Fruit fly (Drosophila melanogaster) whole organism, pupa: ENCODE results near the gene aay.
A peak's percentile ranks its signal among the peaks of the same experiment; 100 is the strongest.

Source experiments
- CG10348 ChIP-seq: fragments of 200-800 bp; sonication (Bioruptor generic); IDR thresholded peaks from 2 replicates; pipeline ENCODE4 v1.3.6; 2022; ENCODE audit warnings: missing biosample characterization, missing genetic modification characterization
- CG12605 ChIP-seq: fragments of 200-800 bp; sonication (Bioruptor generic); IDR thresholded peaks from 2 replicates; pipeline ENCODE4 v1.3.6; 2022; ENCODE audit warnings: missing biosample characterization, missing genetic modification characterization
- CG13204 ChIP-seq: fragments of 200-800 bp; sonication (Bioruptor generic); optimal IDR thresholded peaks from 2 replicates; lab custom pipeline; 2018; ENCODE audit warnings: missing biosample characterization, mild to moderate bottlenecking, missing genetic modification characterization, moderate library complexity
- CG14655 ChIP-seq: fragments of 200-800 bp; sonication (Bioruptor generic); optimal IDR thresholded peaks from 3 replicates; lab custom pipeline; 2017; ENCODE audit warnings: mild to moderate bottlenecking, missing biosample characterization, missing genetic modification reagents, missing genetic modification characterization
- CG15710 ChIP-seq: fragments of 200-800 bp; sonication (Bioruptor generic); optimal IDR thresholded peaks from 2 replicates; lab custom pipeline; 2018; ENCODE audit warnings: missing biosample characterization, mild to moderate bottlenecking, missing genetic modification characterization, moderate library complexity
- CG17806 ChIP-seq: fragments of 200-800 bp; sonication (Bioruptor generic); optimal IDR thresholded peaks from 2 replicates; lab custom pipeline; 2018; ENCODE audit warnings: missing biosample characterization, mild to moderate bottlenecking, missing genetic modification characterization, moderate library complexity
- CG32121 ChIP-seq: fragments of 200-800 bp; sonication (Bioruptor generic); IDR thresholded peaks from 2 replicates; pipeline ENCODE4 v1.3.6; 2022; ENCODE audit warnings: missing biosample characterization, missing genetic modification characterization
- CG34367 ChIP-seq: fragments of 200-800 bp; sonication (Bioruptor generic); optimal IDR thresholded peaks from 2 replicates; lab custom pipeline; 2018; ENCODE audit warnings: missing biosample characterization, mild to moderate bottlenecking, missing genetic modification characterization
- CG4496 ChIP-seq: fragments of 200-800 bp; sonication (Bioruptor generic); IDR thresholded peaks from 3 replicates; pipeline ENCODE4 v1.3.6; 2022; ENCODE audit warnings: missing biosample characterization, missing genetic modification characterization
- CG8159 ChIP-seq: fragments of 200-800 bp; sonication (Bioruptor generic); optimal IDR thresholded peaks from 3 replicates; lab custom pipeline; 2018; ENCODE audit warnings: missing biosample characterization, mild to moderate bottlenecking, missing genetic modification characterization, moderate library complexity
- CG8301 ChIP-seq: fragments of 200-800 bp; sonication (Bioruptor generic); optimal IDR thresholded peaks from 2 replicates; lab custom pipeline; 2018; ENCODE audit warnings: missing biosample characterization, mild to moderate bottlenecking, missing genetic modification characterization
- CG9948 ChIP-seq: fragments of 200-800 bp; sonication (Bioruptor generic); optimal IDR thresholded peaks from 2 replicates; lab custom pipeline; 2018; ENCODE audit warnings: missing biosample characterization, mild to moderate bottlenecking, missing genetic modification characterization, moderate library complexity
- D1 ChIP-seq: fragments of 200-800 bp; sonication (Bioruptor generic); optimal IDR thresholded peaks from 2 replicates; lab custom pipeline; 2018; ENCODE audit warnings: missing biosample characterization, mild to moderate bottlenecking, missing genetic modification characterization, moderate library complexity
- EcR ChIP-seq: fragments of 200-800 bp; sonication (Bioruptor generic); optimal IDR thresholded peaks from 3 replicates; lab custom pipeline; 2019; ENCODE audit warnings: missing biosample characterization, missing genetic modification characterization, mild to moderate bottlenecking, moderate library complexity, missing genetic modification reagents
- Ets98B ChIP-seq: fragments of 200-800 bp; sonication (Bioruptor generic); IDR thresholded peaks from 2 replicates; pipeline ENCODE4 v1.3.6; 2022; ENCODE audit warnings: missing biosample characterization, missing genetic modification characterization
- Pif1A ChIP-seq: fragments of 200-800 bp; sonication (Bioruptor generic); optimal IDR thresholded peaks from 3 replicates; lab custom pipeline; 2016; ENCODE audit warnings: missing biosample characterization, missing genetic modification characterization
- Pif1B ChIP-seq: fragments of 200-800 bp; sonication (Bioruptor generic); optimal IDR thresholded peaks from 3 replicates; lab custom pipeline; 2016; ENCODE audit warnings: missing biosample characterization, missing genetic modification characterization
- Snoo ChIP-seq: fragments of 200-800 bp; sonication (Bioruptor generic); optimal IDR thresholded peaks from 3 replicates; lab custom pipeline; 2017; ENCODE audit warnings: missing biosample characterization, mild to moderate bottlenecking, missing genetic modification characterization, inconsistent platforms
- fd96Ca ChIP-seq: fragments of 200-800 bp; sonication (Bioruptor generic); IDR thresholded peaks from 3 replicates; pipeline ENCODE4 v1.3.6; 2022; ENCODE audit warnings: missing biosample characterization, missing genetic modification characterization
- gl ChIP-seq: fragments of 200-800 bp; sonication (Bioruptor generic); optimal IDR thresholded peaks from 2 replicates; lab custom pipeline; 2018; ENCODE audit warnings: missing biosample characterization, mild to moderate bottlenecking, missing genetic modification characterization
- rn ChIP-seq: fragments of 200-800 bp; sonication (Bioruptor generic); IDR thresholded peaks from 2 replicates; pipeline ENCODE4 v1.3.6; 2022; ENCODE audit warnings: missing biosample characterization, missing genetic modification characterization

Gene aay

DNA sequence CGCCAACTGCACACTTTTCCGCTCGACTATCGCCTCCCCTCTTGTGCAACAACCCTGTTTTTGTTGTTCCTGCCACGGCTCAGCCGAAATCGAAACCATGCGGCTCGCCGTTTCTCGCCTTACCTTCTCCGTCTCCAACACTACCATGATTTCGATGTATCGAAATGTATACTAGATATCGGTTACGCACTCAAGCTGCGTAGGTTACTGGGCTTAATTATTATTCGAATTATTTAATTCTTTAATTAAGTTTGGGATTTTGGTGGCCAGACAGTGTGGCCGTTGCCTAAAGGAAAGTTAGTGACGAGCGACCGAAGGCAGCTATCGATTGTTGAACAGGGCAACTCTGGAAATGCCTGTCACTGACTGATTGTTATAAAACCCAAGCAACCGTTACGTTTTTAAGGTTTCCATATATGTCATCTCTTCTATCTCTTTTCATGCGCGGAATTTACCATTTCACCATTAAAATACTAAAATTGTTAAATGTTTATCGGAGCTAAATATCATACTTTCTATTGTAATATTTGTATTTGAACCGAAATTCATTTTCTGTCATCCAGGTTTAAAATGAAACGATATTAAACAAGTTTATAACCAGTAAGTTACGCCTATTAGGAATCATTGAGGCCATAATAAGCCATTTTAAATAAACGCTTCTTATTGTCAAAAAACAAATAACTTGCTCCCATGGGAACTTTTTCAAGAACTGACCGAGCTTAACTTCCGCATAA lies 20.7 kb upstream of the aay start, which contains the start of gene eIF4E1:
Gene eIF4E1 (minus strand): TSS at position 304 of the 734 bp plus-strand sequence.
- TF ChIP-seq CG9948 (tag; lab: Kevin White, UChicago) (no peak), Pif1A (GFP tag; lab: Kevin White, UChicago) (no peak), CG14655 (GFP tag; lab: Kevin White, UChicago) (no peak)

DNA sequence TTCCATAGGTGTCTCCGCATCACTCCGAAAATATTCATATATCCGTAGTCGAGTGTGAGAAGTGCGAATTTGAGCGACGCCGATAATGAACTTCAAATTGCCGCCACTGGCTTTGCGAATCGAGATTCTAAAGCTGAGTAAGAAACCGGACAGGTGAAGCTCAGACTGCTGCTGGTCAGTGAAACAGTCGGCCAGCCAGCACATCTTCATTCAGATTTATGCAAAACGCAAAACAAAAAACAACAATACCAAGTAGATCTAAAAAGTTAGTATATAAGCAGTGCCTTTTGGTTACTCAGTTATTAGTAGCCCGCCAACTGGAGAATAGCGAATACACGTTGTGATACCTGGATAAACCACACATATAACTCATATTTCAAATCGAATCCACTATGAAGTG lies 18.6 kb upstream of the aay start, which contains the start of gene Cpr67B:
Gene Cpr67B (plus strand): TSS at position 301 of the 400 bp plus-strand sequence.
- TF ChIP-seq CG14655 (GFP tag; lab: Kevin White, UChicago) (no peak), CG32121 (GFP tag; lab: Robert Waterston, UW) (no peak), CG17806 (tag; lab: Kevin White, UChicago) (no peak), Pif1B (GFP tag; lab: Kevin White, UChicago) (no peak), CG9948 (tag; lab: Kevin White, UChicago) (no peak), CG8301 (no peak), CG13204 (GFP tag; lab: Kevin White, UChicago) (no peak)

DNA sequence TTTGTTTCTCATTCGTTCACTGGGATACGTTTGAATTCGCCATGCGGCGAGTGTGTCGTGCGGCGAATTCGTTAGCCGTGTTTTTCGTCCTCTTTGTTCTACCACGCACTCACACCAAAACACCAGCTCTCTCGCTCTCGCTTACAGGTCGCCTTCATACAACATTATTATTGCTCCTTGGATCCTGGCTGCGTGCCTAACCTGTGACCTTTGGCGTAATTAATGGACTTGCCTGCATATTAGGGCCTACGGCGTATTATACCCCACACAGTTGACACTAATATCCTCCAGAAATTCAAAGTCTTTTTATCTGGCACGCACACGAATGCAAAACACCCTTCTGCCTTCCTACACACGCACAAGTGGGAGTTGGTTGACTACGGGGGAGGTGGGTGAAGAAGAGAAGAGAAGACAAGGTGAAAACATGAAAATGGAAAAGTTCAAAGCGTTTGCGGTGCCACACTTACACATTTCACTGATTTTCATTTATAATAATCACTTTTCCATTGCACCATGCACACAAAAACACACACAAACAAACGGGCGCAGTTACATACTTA lies 12.9 kb upstream of the aay start:
- TF ChIP-seq CG8301 (no peak), CG34367 (tag; lab: Kevin White, UChicago) (no peak), D1 (tag; lab: Kevin White, UChicago) (no peak), Ets98B (no peak), CG32121 (GFP tag; lab: Robert Waterston, UW) (no peak), EcR (GFP tag; lab: Kevin White, UChicago) (no peak), rn (GFP tag; lab: Robert Waterston, UW) (no peak), Pif1B (GFP tag; lab: Kevin White, UChicago) (no peak), CG9948 (tag; lab: Kevin White, UChicago) (no peak), CG15710 (no peak), CG13204 (GFP tag; lab: Kevin White, UChicago) (no peak), CG8159 (tag; lab: Kevin White, UChicago) (no peak), gl (no peak), CG12605 (no peak), fd96Ca (no peak), Pif1A (GFP tag; lab: Kevin White, UChicago) (no peak), CG4496 (GFP tag; lab: Robert Waterston, UW) (no peak), Snoo (tag; lab: Kevin White, UChicago) (no peak), CG14655 (GFP tag; lab: Kevin White, UChicago) (no peak), CG17806 (tag; lab: Kevin White, UChicago) (no peak)

DNA sequence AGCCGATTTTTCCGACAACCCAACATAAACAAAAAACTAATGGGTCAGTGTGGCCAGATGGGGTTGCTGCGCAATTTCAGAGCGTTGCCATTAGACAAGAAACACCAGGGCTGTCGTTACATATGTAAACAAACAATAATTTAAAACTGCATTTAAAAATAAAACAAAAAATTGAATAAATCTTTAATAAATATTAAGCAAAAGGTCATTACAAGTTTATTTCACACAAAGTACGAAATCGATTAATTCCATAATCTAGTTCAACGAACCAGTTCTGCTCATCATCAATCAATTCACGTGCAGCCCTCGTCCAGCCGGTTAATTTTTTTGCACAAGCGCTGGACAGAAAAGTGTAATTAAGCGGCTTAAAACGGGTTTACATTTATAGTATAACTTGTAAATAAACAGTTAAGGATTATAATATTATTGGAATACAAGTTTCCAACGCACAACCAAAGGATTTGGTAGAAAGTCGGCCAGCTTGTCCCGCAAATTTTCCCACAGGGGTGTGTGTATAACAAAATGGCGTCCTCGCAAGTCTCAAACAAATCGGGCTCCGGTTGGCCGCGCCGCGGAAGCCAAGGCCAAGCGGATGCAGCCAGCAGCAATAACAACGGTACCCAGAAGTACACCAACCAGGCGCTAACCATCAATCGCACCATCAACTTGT lies 12.2 kb upstream of the aay start, which contains the start of the genes CG4022 and Cpsf5:
Gene CG4022 (minus strand): TSS at position 79 of the 670 bp plus-strand sequence.
Gene Cpsf5 (plus strand): TSS at position 285 of the 670 bp plus-strand sequence.
- TF ChIP-seq rn (GFP tag; lab: Robert Waterston, UW) (0 out of 2 replicates have a peak, but pooled peaks have one; percentile 7), CG14655 (GFP tag; lab: Kevin White, UChicago) (no peak), CG10348 (GFP tag; lab: Robert Waterston, UW) (no peak), CG15710 (peak; percentile 76), CG34367 (tag; lab: Kevin White, UChicago) (peak; percentile 52), CG12605 (peak; percentile 60), CG17806 (tag; lab: Kevin White, UChicago) (peak; percentile 61), CG9948 (tag; lab: Kevin White, UChicago) (peak; percentile 64), fd96Ca (peak; percentile 65; the same call in 2 of the 3 replicates), CG8159 (tag; lab: Kevin White, UChicago) (peak; percentile 61), D1 (tag; lab: Kevin White, UChicago) (no peak), CG8301 (peak; percentile 36), CG4496 (GFP tag; lab: Robert Waterston, UW) (peak; percentile 75; the same call in 2 of the 3 replicates), CG13204 (GFP tag; lab: Kevin White, UChicago) (no peak), Snoo (tag; lab: Kevin White, UChicago) (peak; percentile 51), Pif1B (GFP tag; lab: Kevin White, UChicago) (peak; percentile 57), EcR (GFP tag; lab: Kevin White, UChicago) (peak; percentile 64), gl (no peak), Pif1A (GFP tag; lab: Kevin White, UChicago) (peak; percentile 59), Ets98B (peak; percentile 61), CG32121 (GFP tag; lab: Robert Waterston, UW) (peak; percentile 70)

DNA sequence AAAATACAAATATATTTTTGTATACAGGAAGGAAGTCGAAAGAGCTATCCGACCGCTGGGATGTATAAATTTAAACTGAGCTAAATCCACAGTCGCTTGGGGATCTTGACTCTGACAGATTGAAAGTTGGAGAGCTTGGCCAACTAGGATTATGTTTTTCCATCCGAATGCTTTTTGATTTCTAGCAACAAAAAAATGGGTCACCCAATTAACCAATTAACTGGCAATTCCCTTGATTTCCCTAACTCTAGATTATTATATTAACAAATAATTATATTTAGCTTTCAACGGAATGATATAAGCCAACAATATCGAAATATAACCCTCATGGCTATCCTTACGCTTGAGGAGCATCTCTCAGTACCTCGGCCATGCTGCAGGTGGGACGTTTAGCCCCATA lies 5.8 kb upstream of the aay start, which contains the start of gene CG3982:
Gene CG3982 (minus strand): TSS at position 101 of the 400 bp plus-strand sequence.
- no peak for TF ChIP-seq Ets98B
- TF ChIP-seq CG10348 (GFP tag; lab: Robert Waterston, UW), result no peak
- TF ChIP-seq CG17806 (tag; lab: Kevin White, UChicago), result no peak
- TF ChIP-seq fd96Ca, result no peak
- no peak for TF ChIP-seq CG12605
